Worm (Caenorhabditis elegans) whole organism, young adult: ENCODE measurements around the gene F11D5.7.

Experiments used
- F10E7.11 ChIP-seq: sonication (generic microtip); optimal IDR thresholded peaks from 2 replicates; lab custom pipeline; 2017; ENCODE audit warnings: mild to moderate bottlenecking, missing genetic modification characterization, moderate library complexity, missing compliant biosample characterization
- F55B11.4 ChIP-seq: sonication (generic microtip); optimal IDR thresholded peaks from 2 replicates; lab custom pipeline; 2016; ENCODE audit warnings: missing compliant biosample characterization, missing genetic modification characterization, borderline replicate concordance; ENCODE audit not compliant: insufficient read depth
- F57A8.1 ChIP-seq: fragments of 200-800 bp; sonication (Bioruptor generic); optimal IDR thresholded peaks from 2 replicates; lab custom pipeline; 2018; ENCODE audit warnings: mild to moderate bottlenecking, missing genetic modification characterization, moderate library complexity, missing compliant biosample characterization
- K11D2.4 ChIP-seq: fragments of 200-800 bp; sonication (Bioruptor generic); IDR thresholded peaks from 2 replicates; pipeline ENCODE4 v1.3.6; 2022; ENCODE audit warnings: missing genetic modification reagents, missing genetic modification characterization, missing compliant biosample characterization
- T26A5.8 ChIP-seq: sonication (generic microtip); optimal IDR thresholded peaks from 2 replicates; lab custom pipeline; 2016; ENCODE audit warnings: missing genetic modification characterization, missing compliant biosample characterization
- ZK185.1 ChIP-seq: sonication (generic microtip); optimal IDR thresholded peaks from 2 replicates; lab custom pipeline; 2016; ENCODE audit warnings: mild to moderate bottlenecking, missing genetic modification characterization, missing compliant biosample characterization; ENCODE audit not compliant: poor library complexity, severe bottlenecking
- ccch-3 ChIP-seq: fragments of 200-800 bp; sonication (Bioruptor generic); optimal IDR thresholded peaks from 2 replicates; lab custom pipeline; 2018; ENCODE audit warnings: mild to moderate bottlenecking, missing genetic modification characterization, missing compliant biosample characterization
- cebp-2 ChIP-seq: fragments of 200-800 bp; sonication (Bioruptor generic); IDR thresholded peaks from 2 replicates; pipeline ENCODE4 v1.3.6; 2022; ENCODE audit warnings: missing genetic modification characterization, missing compliant biosample characterization
- ceh-79 ChIP-seq: sonication (generic microtip); optimal IDR thresholded peaks from 2 replicates; lab custom pipeline; 2017; ENCODE audit warnings: mild to moderate bottlenecking, missing genetic modification characterization, missing compliant biosample characterization
- ceh-91 ChIP-seq: fragments of 200-800 bp; sonication (Bioruptor generic); IDR thresholded peaks from 2 replicates; pipeline ENCODE4 v1.3.6; 2022; ENCODE audit warnings: missing genetic modification reagents, missing genetic modification characterization, missing compliant biosample characterization
- chd-7 ChIP-seq: sonication (generic microtip); optimal IDR thresholded peaks from 2 replicates; lab custom pipeline; 2016; ENCODE audit warnings: mild to moderate bottlenecking, missing genetic modification characterization, moderate library complexity, missing compliant biosample characterization
- die-1 ChIP-seq: sonication (generic microtip); optimal IDR thresholded peaks from 2 replicates; lab custom pipeline; 2016; ENCODE audit warnings: missing genotype, mild to moderate bottlenecking, missing genetic modification characterization, missing compliant biosample characterization
- efl-1 ChIP-seq: fragments of 150-350 bp; optimal IDR thresholded peaks from 2 replicates; lab custom pipeline; 2014; ENCODE audit warnings: missing biosample characterization, missing genetic modification reagents, missing genetic modification characterization
- egl-44 ChIP-seq: fragments of 200-800 bp; sonication (Bioruptor generic); IDR thresholded peaks from 2 replicates; pipeline ENCODE4 v1.3.6; 2022; ENCODE audit warnings: missing genetic modification reagents, missing genetic modification characterization, missing compliant biosample characterization
- ekl-4 ChIP-seq: fragments of 200-800 bp; sonication (Bioruptor generic); IDR thresholded peaks from 2 replicates; pipeline ENCODE4 v1.3.6; 2022; ENCODE audit warnings: missing genetic modification reagents, missing genetic modification characterization, missing compliant biosample characterization
- hlh-12 ChIP-seq: sonication (generic microtip); optimal IDR thresholded peaks from 2 replicates; lab custom pipeline; 2016; ENCODE audit warnings: missing genetic modification characterization, missing compliant biosample characterization
- hmg-20 ChIP-seq: fragments of 200-800 bp; sonication (Bioruptor generic); IDR thresholded peaks from 2 replicates; pipeline ENCODE4 v1.3.6; 2022; ENCODE audit warnings: missing genetic modification reagents, missing genetic modification characterization, missing compliant biosample characterization
- lin-54 ChIP-seq: fragments of 200-800 bp; sonication (Bioruptor generic); optimal IDR thresholded peaks from 2 replicates; lab custom pipeline; 2018; ENCODE audit warnings: mild to moderate bottlenecking, missing genetic modification characterization, missing compliant biosample characterization
- madf-8 ChIP-seq: fragments of 200-800 bp; sonication (Bioruptor generic); conservative IDR thresholded peaks from 2 replicates; pipeline ENCODE4 v1.3.6; 2022; ENCODE audit warnings: missing genetic modification reagents, missing genetic modification characterization, missing compliant biosample characterization
- nfya-2 ChIP-seq: fragments of 200-800 bp; sonication (Bioruptor generic); IDR thresholded peaks from 2 replicates; pipeline ENCODE4 v1.3.6; 2022; ENCODE audit warnings: missing genetic modification reagents, missing genetic modification characterization, missing compliant biosample characterization
- nhr-179 ChIP-seq: sonication (generic microtip); optimal IDR thresholded peaks from 2 replicates; lab custom pipeline; 2016; ENCODE audit warnings: mild to moderate bottlenecking, missing genetic modification characterization, missing compliant biosample characterization
- nhr-80 ChIP-seq: sonication (generic microtip); optimal IDR thresholded peaks from 2 replicates; lab custom pipeline; 2016; ENCODE audit warnings: missing genetic modification characterization, missing compliant biosample characterization
- pbrm-1 ChIP-seq: fragments of 200-800 bp; sonication (Bioruptor generic); IDR thresholded peaks from 2 replicates; pipeline ENCODE4 v1.3.6; 2022; ENCODE audit warnings: missing genetic modification reagents, missing genetic modification characterization, missing compliant biosample characterization
- sea-2 ChIP-seq: fragments of 200-800 bp; sonication (Bioruptor generic); IDR thresholded peaks from 2 replicates; pipeline ENCODE4 v1.3.6; 2022; ENCODE audit warnings: missing genetic modification characterization, missing compliant biosample characterization
- somi-1 ChIP-seq: fragments of 200-800 bp; sonication (Bioruptor generic); optimal IDR thresholded peaks from 2 replicates; lab custom pipeline; 2018; ENCODE audit warnings: mild to moderate bottlenecking, missing genetic modification characterization, missing compliant biosample characterization
- unc-62 ChIP-seq: fragments of 150-350 bp; optimal IDR thresholded peaks from 2 replicates; lab custom pipeline; 2014; ENCODE audit warnings: missing biosample characterization, missing genetic modification reagents, missing genetic modification characterization
- xnd-1 ChIP-seq: sonication (generic microtip); optimal IDR thresholded peaks from 2 replicates; lab custom pipeline; 2016; ENCODE audit warnings: missing genotype, missing genetic modification reagents, missing genetic modification characterization, missing compliant biosample characterization

The F11D5.7 gene

DNA sequence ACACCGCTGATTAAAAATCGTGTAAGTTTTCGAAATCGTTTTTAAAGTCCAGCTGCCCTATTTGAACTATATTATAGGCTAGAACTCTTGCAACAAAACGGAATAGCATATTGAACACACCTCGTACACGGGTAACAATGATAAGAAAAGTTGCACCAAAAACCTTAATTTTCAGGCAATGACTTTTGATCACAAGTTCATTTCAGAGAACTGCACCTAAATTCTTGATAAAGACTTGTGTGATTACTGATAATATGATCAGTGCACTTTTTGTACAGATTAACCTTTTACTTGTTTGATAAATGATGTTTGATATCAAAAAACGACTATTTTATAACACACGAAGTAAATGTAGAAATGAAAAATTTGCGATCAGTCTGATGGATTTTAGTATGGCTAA is 6.4 kb upstream of the F11D5.7 start:
- TF ChIP-seq nhr-80 (peak; percentile 79), K11D2.4 (GFP tag; lab: Robert Waterston, UW) (no peak), F55B11.4 (no peak)

DNA sequence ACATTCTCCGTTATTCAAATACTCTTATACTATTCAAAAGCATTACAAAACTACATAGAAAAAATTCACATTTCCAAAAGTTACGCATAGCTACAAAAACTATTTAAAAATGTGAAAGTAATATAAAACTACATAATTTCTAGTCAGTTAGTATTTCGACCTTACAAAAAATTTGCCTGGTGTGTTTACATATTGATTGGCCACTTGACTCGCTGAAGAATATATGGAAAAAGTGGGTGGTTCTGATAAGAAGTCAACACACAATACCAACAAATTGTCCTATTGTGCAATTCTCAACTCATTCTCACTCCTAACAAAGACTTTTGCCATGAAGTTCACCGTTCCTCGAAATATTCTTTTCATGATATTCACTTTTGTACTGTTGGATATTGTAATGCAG is 5.6 kb upstream of the F11D5.7 start, which contains the start of gene K09C4.1:
Gene K09C4.1 (plus strand): TSS at position 301 of the 400 bp plus-strand sequence.
- TF ChIP-seq ekl-4 (GFP tag; lab: Robert Waterston, UW) (no peak), chd-7 (tag; lab: Kevin White, UChicago) (no peak), die-1 (no peak), sea-2 (GFP tag; lab: Robert Waterston, UW) (no peak), nhr-179 (tag; lab: Kevin White, UChicago) (no peak), T26A5.8 (tag; lab: Kevin White, UChicago) (no peak), ceh-91 (no peak)

DNA sequence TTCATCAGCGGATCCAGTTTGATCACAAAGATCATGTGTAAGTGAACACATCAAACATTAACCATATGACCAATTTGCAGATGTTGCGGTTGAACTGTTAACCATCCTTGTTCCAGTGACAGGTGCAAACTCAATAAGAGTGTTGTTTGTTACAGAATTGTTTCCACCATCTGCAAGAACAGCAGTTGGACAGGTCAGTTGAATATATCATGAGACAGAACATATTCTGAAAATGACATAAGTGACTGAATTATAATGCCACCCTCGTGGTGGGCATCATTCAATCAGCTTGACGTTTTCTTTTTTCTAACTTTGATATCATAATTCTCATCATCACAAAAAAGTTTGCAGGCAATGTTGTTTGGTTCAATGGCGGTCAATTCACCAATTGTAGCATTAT is 3.6 kb upstream of the F11D5.7 start:
- TF ChIP-seq nhr-80 = peak; percentile 64
- TF ChIP-seq unc-62 = peak; percentile 72
- TF ChIP-seq pbrm-1 (GFP tag; lab: Robert Waterston, UW) = no peak
- TF ChIP-seq madf-8 = no peak
- no peak for TF ChIP-seq somi-1 (GFP tag; lab: Kevin White, UChicago)

DNA sequence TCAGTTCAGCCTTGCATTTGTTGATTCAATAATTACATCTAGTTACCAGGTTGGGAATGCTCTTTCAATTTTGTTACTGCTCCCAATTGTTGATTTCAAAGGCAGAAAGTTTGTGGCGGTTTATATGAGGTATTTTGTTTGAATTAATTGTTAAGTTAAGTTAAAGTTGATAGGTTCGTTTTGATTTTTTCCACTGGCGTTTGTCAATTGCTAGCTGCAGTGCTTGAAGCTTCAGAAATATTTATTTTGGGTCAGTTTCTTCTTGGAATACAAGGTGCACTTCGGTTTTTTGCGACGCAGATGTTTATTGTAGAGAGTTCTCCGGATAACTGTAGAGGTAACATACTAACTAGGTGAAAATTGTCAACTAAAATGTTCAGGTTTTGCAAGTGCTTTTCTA is 2.4 kb upstream of the F11D5.7 start, which contains the start of gene F11D5.5:
Gene F11D5.5 (plus strand): TSS at position 301 of the 400 bp plus-strand sequence.
- TF ChIP-seq efl-1 (GFP tag; lab: Kevin White, UChicago) = no peak
- no peak for TF ChIP-seq cebp-2 (GFP tag; lab: Robert Waterston, UW)
- no peak for TF ChIP-seq T26A5.8 (tag; lab: Kevin White, UChicago)
- no peak for TF ChIP-seq lin-54 (GFP tag; lab: Kevin White, UChicago)
- no peak for TF ChIP-seq xnd-1 (tag; lab: Kevin White, UChicago)
- no peak for TF ChIP-seq F10E7.11 (tag; lab: Kevin White, UChicago)
- TF ChIP-seq ZK185.1 (tag; lab: Kevin White, UChicago) = no peak
- no peak for TF ChIP-seq nfya-2 (GFP tag; lab: Robert Waterston, UW)
- no peak for TF ChIP-seq egl-44 (GFP tag; lab: Robert Waterston, UW)
- TF ChIP-seq ccch-3 (GFP tag; lab: Kevin White, UChicago) = no peak
- no peak for TF ChIP-seq hlh-12 (tag; lab: Kevin White, UChicago)
- no peak for TF ChIP-seq F57A8.1

DNA sequence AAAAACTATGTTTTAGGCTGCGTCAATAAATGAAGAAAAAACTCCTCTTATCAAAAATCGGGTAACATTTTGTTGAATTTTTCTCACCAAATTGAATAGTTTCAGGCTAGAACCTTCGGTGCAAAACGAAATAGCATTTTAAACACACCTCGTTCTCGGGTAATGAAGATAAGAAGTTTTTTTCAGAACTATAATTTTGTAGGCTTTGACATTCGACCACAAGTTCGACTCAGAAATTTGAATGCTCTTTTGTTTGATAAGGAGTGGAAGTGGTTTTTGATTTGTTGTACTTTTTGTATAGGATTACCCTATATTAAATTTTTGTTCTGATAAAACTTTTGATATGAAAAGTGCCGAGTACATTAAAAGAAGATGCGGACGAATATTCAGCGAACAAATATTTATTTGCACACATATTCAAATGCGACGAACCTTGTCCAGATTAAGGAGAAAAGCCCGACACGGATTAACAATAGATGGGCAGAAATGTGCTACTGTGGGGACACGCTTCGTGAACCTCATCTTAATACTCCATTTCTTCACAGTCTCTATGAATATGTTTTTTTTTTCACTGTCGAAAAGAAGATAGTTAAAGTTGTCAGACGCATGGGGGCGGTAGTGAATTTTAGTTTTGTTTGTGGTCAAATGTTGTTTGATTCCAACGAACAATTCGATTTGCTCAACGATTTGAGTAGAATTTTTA is 2.6 kb downstream of the F11D5.7 start:
- TF ChIP-seq hmg-20 (GFP tag; lab: Robert Waterston, UW) (no peak), nhr-80 (peak; percentile 93)

DNA sequence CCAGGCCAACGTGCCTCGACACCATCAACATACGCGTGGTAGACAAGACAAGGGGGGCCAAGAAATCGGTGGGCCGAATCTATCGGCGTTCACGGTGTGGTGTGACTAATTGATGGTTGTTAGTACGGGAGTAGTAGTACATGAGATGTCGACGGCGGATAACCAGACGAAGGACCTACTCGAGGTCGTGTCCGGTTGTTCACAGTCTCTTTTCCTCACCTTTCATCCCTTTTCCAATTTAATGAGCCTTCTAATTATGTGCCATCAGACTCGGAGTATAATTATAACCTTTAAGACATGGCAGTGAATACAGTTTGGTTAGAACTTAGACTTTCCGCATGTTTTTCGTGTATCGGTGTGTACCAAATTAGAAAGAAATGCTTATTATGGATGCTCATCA is 6.5 kb downstream of the F11D5.7 start:
- TF ChIP-seq ekl-4 (GFP tag; lab: Robert Waterston, UW) = no peak

DNA sequence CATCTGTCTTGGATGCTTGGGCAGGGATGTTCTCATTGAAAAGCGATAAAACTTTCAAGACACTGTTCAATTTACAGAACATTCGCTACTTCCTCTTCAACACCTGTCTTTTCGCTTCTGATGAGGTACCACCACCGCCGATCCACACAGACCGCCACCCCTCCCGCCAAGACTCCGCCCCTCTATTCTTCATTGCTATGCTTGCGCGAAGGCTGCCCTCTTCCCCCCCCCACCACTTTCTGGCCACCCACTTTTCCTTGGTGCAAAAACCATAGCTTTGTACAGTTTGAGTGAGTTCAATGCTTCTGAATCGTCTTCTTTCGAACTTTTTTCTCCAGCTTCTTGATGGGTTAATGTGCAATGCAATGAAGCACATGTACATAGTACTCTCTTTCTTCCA is 9.8 kb downstream of the F11D5.7 start:
- TF ChIP-seq ceh-79 (tag; lab: Kevin White, UChicago) (no peak), pbrm-1 (GFP tag; lab: Robert Waterston, UW) (0 out of 2 replicates have a peak, but pooled peaks have one; percentile 7)
